Fruit fly (Drosophila melanogaster) whole organism, embryonic: ENCODE data around the gene CG31468.
A peak's percentile ranks its signal among the peaks of the same experiment; 100 is the strongest.

Experiments used
- Adf1 ChIP-seq: fragments of 200-800 bp; sonication (Bioruptor generic); IDR thresholded peaks from 2 replicates; pipeline ENCODE4 v1.3.6; 2022; ENCODE audit warnings: missing biosample characterization, missing genetic modification characterization
- Antp ChIP-seq: fragments of 200-800 bp; sonication (Bioruptor generic); optimal IDR thresholded peaks from 3 replicates; lab custom pipeline; 2016; ENCODE audit warnings: missing biosample characterization, missing genetic modification characterization
- Asciz ChIP-seq: fragments of 200-800 bp; sonication (Bioruptor generic); optimal IDR thresholded peaks from 2 replicates; lab custom pipeline; 2017; ENCODE audit warnings: missing biosample characterization, mild to moderate bottlenecking, missing genetic modification characterization, missing genetic modification reagents
- CG10267 ChIP-seq: fragments of 200-800 bp; sonication (Bioruptor generic); optimal IDR thresholded peaks from 2 replicates; lab custom pipeline; 2018; ENCODE audit warnings: missing biosample characterization, mild to moderate bottlenecking, missing genetic modification characterization, moderate library complexity
- CG12744 ChIP-seq: fragments of 200-800 bp; sonication (Bioruptor generic); optimal IDR thresholded peaks from 2 replicates; lab custom pipeline; 2016; ENCODE audit warnings: missing biosample characterization, missing genetic modification characterization
- CG14050 ChIP-seq: fragments of 200-800 bp; sonication (Bioruptor generic); IDR thresholded peaks from 3 replicates; pipeline ENCODE4 v1.3.6; 2022; ENCODE audit warnings: missing biosample characterization, missing genetic modification characterization
- CG17186 ChIP-seq: fragments of 200-800 bp; sonication (Bioruptor generic); optimal IDR thresholded peaks from 3 replicates; lab custom pipeline; 2017; ENCODE audit warnings: missing biosample characterization, missing genetic modification reagents, missing genetic modification characterization
- CG17385 ChIP-seq: fragments of 200-800 bp; sonication (Bioruptor generic); optimal IDR thresholded peaks from 3 replicates; lab custom pipeline; 2018; ENCODE audit warnings: missing biosample characterization, mild to moderate bottlenecking, missing genetic modification characterization
- CG17612 ChIP-seq: fragments of 200-800 bp; sonication (Bioruptor generic); IDR thresholded peaks from 2 replicates; pipeline ENCODE4 v1.3.6; 2022; ENCODE audit warnings: missing biosample characterization, missing genetic modification characterization
- CG17912 ChIP-seq: fragments of 200-800 bp; sonication (Bioruptor generic); optimal IDR thresholded peaks from 2 replicates; lab custom pipeline; 2018; ENCODE audit warnings: missing biosample characterization, mild to moderate bottlenecking, missing genetic modification characterization
- CG1792 ChIP-seq: fragments of 200-800 bp; sonication (Bioruptor generic); optimal IDR thresholded peaks from 2 replicates; lab custom pipeline; 2016; ENCODE audit warnings: missing biosample characterization, missing genetic modification characterization
- CG18262 ChIP-seq: fragments of 200-800 bp; optimal IDR thresholded peaks from 3 replicates; lab custom pipeline; 2019; ENCODE audit warnings: missing biosample characterization, mild to moderate bottlenecking, missing genetic modification characterization, moderate library complexity
- CG2199 ChIP-seq: fragments of 200-800 bp; sonication (Bioruptor generic); IDR thresholded peaks from 3 replicates; pipeline ENCODE4 v1.3.6; 2022; ENCODE audit warnings: missing biosample characterization, missing genetic modification characterization
- CG3838 ChIP-seq: fragments of 200-800 bp; sonication (Bioruptor generic); optimal IDR thresholded peaks from 3 replicates; lab custom pipeline; 2016; ENCODE audit warnings: missing biosample characterization, missing genetic modification characterization
- CG4328 ChIP-seq: fragments of 200-800 bp; sonication (Bioruptor generic); optimal IDR thresholded peaks from 3 replicates; lab custom pipeline; 2017; ENCODE audit warnings: missing biosample characterization, missing genetic modification reagents, missing genetic modification characterization
- CG6765 ChIP-seq: fragments of 200-800 bp; sonication (Bioruptor generic); optimal IDR thresholded peaks from 3 replicates; lab custom pipeline; 2017; ENCODE audit warnings: missing biosample characterization, mild to moderate bottlenecking, missing genetic modification characterization
- CG9876 ChIP-seq: fragments of 200-800 bp; sonication (Bioruptor generic); optimal IDR thresholded peaks from 2 replicates; lab custom pipeline; 2016; ENCODE audit warnings: missing biosample characterization, missing genetic modification characterization
- Dfd ChIP-seq, 2 experiments: fragments of >200 bp; optimal IDR thresholded peaks; 2 replicates each; lab custom pipeline; 2017; ENCODE audit warnings: missing biosample characterization in 2 of 2, missing genetic modification characterization in 2 of 2
- Dip2 ChIP-seq: fragments of 200-800 bp; sonication (Bioruptor generic); IDR thresholded peaks from 2 replicates; pipeline ENCODE4 v1.3.6; 2022; ENCODE audit warnings: missing biosample characterization, missing genetic modification characterization
- Dp ChIP-seq: fragments of 200-800 bp; sonication (Bioruptor generic); optimal IDR thresholded peaks from 2 replicates; lab custom pipeline; 2018; ENCODE audit warnings: missing biosample characterization, mild to moderate bottlenecking, missing genetic modification characterization, moderate library complexity
- H15 ChIP-seq: fragments of 200-800 bp; sonication (Bioruptor generic); IDR thresholded peaks from 3 replicates; pipeline ENCODE4 v1.3.6; 2022; ENCODE audit warnings: missing biosample characterization, missing genetic modification characterization
- H2.0 ChIP-seq: fragments of 200-800 bp; sonication (Bioruptor generic); IDR thresholded peaks from 2 replicates; pipeline ENCODE4 v1.3.6; 2022; ENCODE audit warnings: missing biosample characterization, missing genetic modification characterization
- HLH54F ChIP-seq: fragments of 200-800 bp; sonication (Bioruptor generic); optimal IDR thresholded peaks from 3 replicates; lab custom pipeline; 2016; ENCODE audit warnings: missing biosample characterization, missing genetic modification characterization
- Hsf ChIP-seq: fragments of 200-800 bp; sonication (Bioruptor generic); optimal IDR thresholded peaks from 3 replicates; lab custom pipeline; 2016; ENCODE audit warnings: missing biosample characterization, missing genetic modification characterization
- Lhr ChIP-seq: fragments of 200-800 bp; sonication (Bioruptor generic); optimal IDR thresholded peaks from 3 replicates; lab custom pipeline; 2017; ENCODE audit warnings: mild to moderate bottlenecking, missing biosample characterization, missing genetic modification reagents, missing genetic modification characterization
- MBD-R2 ChIP-seq: fragments of 200-800 bp; sonication (Bioruptor generic); IDR thresholded peaks from 2 replicates; pipeline ENCODE4 v1.3.6; 2022; ENCODE audit warnings: missing biosample characterization, missing genetic modification characterization
- Mrtf ChIP-seq: fragments of 200-800 bp; sonication (Bioruptor generic); IDR thresholded peaks from 3 replicates; pipeline ENCODE4 v1.3.6; 2022; ENCODE audit warnings: missing biosample characterization, missing genetic modification characterization
- PHDP ChIP-seq: fragments of 200-800 bp; sonication (Bioruptor generic); optimal IDR thresholded peaks from 3 replicates; lab custom pipeline; 2018; ENCODE audit warnings: missing biosample characterization, mild to moderate bottlenecking, missing genetic modification characterization, moderate library complexity
- Rx ChIP-seq: fragments of 200-800 bp; sonication (Bioruptor generic); IDR thresholded peaks from 2 replicates; pipeline ENCODE4 v1.3.6; 2022; ENCODE audit warnings: missing biosample characterization, missing genetic modification characterization
- Scr ChIP-seq: fragments of 200-800 bp; sonication (Bioruptor generic); IDR thresholded peaks from 2 replicates; pipeline ENCODE4 v1.3.6; 2022; ENCODE audit warnings: missing biosample characterization, missing genetic modification characterization; ENCODE audit not compliant: partially characterized antibody
- Vsx1 ChIP-seq: fragments of 200-800 bp; sonication (Bioruptor generic); optimal IDR thresholded peaks from 2 replicates; lab custom pipeline; 2017; ENCODE audit warnings: missing biosample characterization, mild to moderate bottlenecking, missing genetic modification characterization, missing genetic modification reagents
- Xrp1 ChIP-seq: fragments of 200-800 bp; sonication (Bioruptor generic); IDR thresholded peaks from 2 replicates; pipeline ENCODE4 v1.3.6; 2022; ENCODE audit warnings: missing biosample characterization, missing genetic modification characterization
- aop ChIP-seq: fragments of 200-800 bp; sonication (Bioruptor generic); IDR thresholded peaks from 2 replicates; pipeline ENCODE4 v1.3.6; 2022; ENCODE audit warnings: missing biosample characterization, missing genetic modification characterization
- bbx ChIP-seq: fragments of 200-800 bp; sonication (Bioruptor generic); IDR thresholded peaks from 2 replicates; pipeline ENCODE4 v1.3.6; 2022; ENCODE audit warnings: missing biosample characterization, missing genetic modification characterization; ENCODE audit not compliant: partially characterized antibody
- crol ChIP-seq: fragments of 200-800 bp; sonication (Bioruptor generic); IDR thresholded peaks from 2 replicates; pipeline ENCODE4 v1.3.6; 2022; ENCODE audit warnings: missing biosample characterization, missing genetic modification characterization
- fd64A ChIP-seq: fragments of 200-800 bp; sonication (Bioruptor generic); optimal IDR thresholded peaks from 3 replicates; lab custom pipeline; 2018; ENCODE audit warnings: missing biosample characterization, mild to moderate bottlenecking, missing genetic modification characterization
- grau ChIP-seq: fragments of 200-800 bp; optimal IDR thresholded peaks from 3 replicates; lab custom pipeline; 2019; ENCODE audit warnings: missing biosample characterization, mild to moderate bottlenecking, missing genetic modification characterization, moderate library complexity
- hkb ChIP-seq, 2 experiments: fragments of 200-800 bp in 1 of 2; fragments of >200 bp in 1 of 2; sonication (Bioruptor generic) in 1 of 2; IDR thresholded peaks in 1 of 2; optimal IDR thresholded peaks in 1 of 2; 2 replicates each; pipeline versions ENCODE4 v1.3.6 to Lab custom; 2017 to 2022; ENCODE audit warnings: missing biosample characterization in 1 of 2, missing genetic modification characterization in 1 of 2
- ken ChIP-seq: fragments of 200-800 bp; sonication (Bioruptor generic); IDR thresholded peaks from 3 replicates; pipeline ENCODE4 v1.3.6; 2022; ENCODE audit warnings: missing biosample characterization, missing genetic modification characterization
- lbe ChIP-seq: fragments of 200-800 bp; sonication (Bioruptor generic); optimal IDR thresholded peaks from 2 replicates; lab custom pipeline; 2016; ENCODE audit warnings: missing biosample characterization, mild to moderate bottlenecking, missing genetic modification characterization
- lov ChIP-seq, 2 experiments: fragments of 200-800 bp in 1 of 2; fragments of >200 bp in 1 of 2; sonication (Bioruptor generic) in 1 of 2; IDR thresholded peaks in 1 of 2; optimal IDR thresholded peaks in 1 of 2; 2 replicates in 1 of 2; 3 replicates in 1 of 2; pipeline versions ENCODE4 v1.3.6 to Lab custom; 2017 to 2022; ENCODE audit warnings: missing biosample characterization in 1 of 2, missing genetic modification characterization in 1 of 2
- pho ChIP-seq: fragments of 200-800 bp; sonication (Bioruptor generic); optimal IDR thresholded peaks from 2 replicates; lab custom pipeline; 2016; ENCODE audit warnings: missing biosample characterization, missing genetic modification characterization
- schlank ChIP-seq: fragments of 200-800 bp; sonication (Bioruptor generic); optimal IDR thresholded peaks from 2 replicates; lab custom pipeline; 2018; ENCODE audit warnings: missing biosample characterization, mild to moderate bottlenecking, missing genetic modification characterization
- scrt ChIP-seq: fragments of 200-800 bp; sonication (Bioruptor generic); optimal IDR thresholded peaks from 2 replicates; lab custom pipeline; 2018; ENCODE audit warnings: missing biosample characterization, mild to moderate bottlenecking, missing genetic modification characterization, moderate library complexity
- sug ChIP-seq: fragments of 200-800 bp; optimal IDR thresholded peaks from 2 replicates; lab custom pipeline; 2019; ENCODE audit warnings: missing biosample characterization, mild to moderate bottlenecking, missing genetic modification characterization, moderate library complexity
- tin ChIP-seq: fragments of 200-800 bp; sonication (Bioruptor generic); optimal IDR thresholded peaks from 3 replicates; lab custom pipeline; 2016; ENCODE audit warnings: missing biosample characterization, missing genetic modification characterization
- tup ChIP-seq: fragments of 200-800 bp; sonication (Bioruptor generic); optimal IDR thresholded peaks from 2 replicates; lab custom pipeline; 2016; ENCODE audit warnings: missing biosample characterization, mild to moderate bottlenecking, missing genetic modification characterization, moderate library complexity
- twi ChIP-seq: fragments of 200-800 bp; optimal IDR thresholded peaks from 2 replicates; lab custom pipeline; 2019; ENCODE audit warnings: missing biosample characterization, mild to moderate bottlenecking, missing genetic modification characterization, moderate library complexity
- unpg ChIP-seq: fragments of 200-800 bp; sonication (Bioruptor generic); optimal IDR thresholded peaks from 3 replicates; lab custom pipeline; 2018; ENCODE audit warnings: missing biosample characterization, mild to moderate bottlenecking, missing genetic modification characterization, moderate library complexity
- zen ChIP-seq: fragments of 200-800 bp; sonication (Bioruptor generic); optimal IDR thresholded peaks from 3 replicates; lab custom pipeline; 2018; ENCODE audit warnings: missing biosample characterization, mild to moderate bottlenecking, missing genetic modification characterization, moderate library complexity

The CG31468 gene

dm6 chr3R:23725711-23726349 is 25.7 kb upstream of the CG31468 start (continued):
- no peak for TF ChIP-seq tup (GFP tag; lab: Kevin White, UChicago)
- TF ChIP-seq CG1792 (GFP tag; lab: Kevin White, UChicago): no peak
- TF ChIP-seq CG4328 (GFP tag; lab: Kevin White, UChicago): peak; percentile 34
- TF ChIP-seq Rx (GFP tag; lab: Robert Waterston, UW): no peak
- no peak for TF ChIP-seq schlank (tag; lab: Kevin White, UChicago)
- TF ChIP-seq unpg (GFP tag; lab: Kevin White, UChicago): no peak
- no peak for TF ChIP-seq Dfd (GFP tag; optimal IDR thresholded peaks at IDR 0.05; lab: Kevin White, UChicago)
- no peak for TF ChIP-seq H15 (GFP tag; lab: Robert Waterston, UW)
- peak; percentile 20; the same call in 1 of the 2 replicates for TF ChIP-seq MBD-R2 (GFP tag; lab: Robert Waterston, UW)
- TF ChIP-seq Antp (GFP tag; lab: Kevin White, UChicago): no peak
- TF ChIP-seq CG17912 (GFP tag; lab: Kevin White, UChicago): no peak
- no peak for TF ChIP-seq CG9876 (GFP tag; lab: Kevin White, UChicago)
- peak; percentile 17; the same call in 1 of the 2 replicates for TF ChIP-seq Adf1 (GFP tag; lab: Robert Waterston, UW)
- TF ChIP-seq CG12744 (GFP tag; lab: Kevin White, UChicago): peak; percentile 30
- no peak for TF ChIP-seq Vsx1 (GFP tag; lab: Kevin White, UChicago)
- peak; percentile 2 for TF ChIP-seq pho (GFP tag; lab: Kevin White, UChicago)
- no peak for TF ChIP-seq CG6765 (GFP tag; lab: Kevin White, UChicago)
- TF ChIP-seq Hsf: no peak
- TF ChIP-seq CG14050 (GFP tag; lab: Robert Waterston, UW): no peak
- TF ChIP-seq Dip2 (GFP tag; lab: Robert Waterston, UW): no peak
- no peak for TF ChIP-seq Xrp1 (GFP tag; lab: Robert Waterston, UW)
- TF ChIP-seq twi (tag; lab: Kevin White, UChicago): no peak
- no peak for TF ChIP-seq bbx (GFP tag; lab: Robert Waterston, UW)
- TF ChIP-seq scrt (GFP tag; lab: Kevin White, UChicago): peak; percentile 19
- TF ChIP-seq grau (tag; lab: Kevin White, UChicago): no peak
- no peak for TF ChIP-seq CG3838 (GFP tag; lab: Kevin White, UChicago)
- TF ChIP-seq Mrtf (GFP tag; lab: Robert Waterston, UW): no peak
- peak; percentile 17 for TF ChIP-seq lbe (GFP tag; lab: Kevin White, UChicago)
- TF ChIP-seq hkb (optimal IDR thresholded peaks at IDR 0.05; lab: Kevin White, UChicago): no peak
- no peak for TF ChIP-seq hkb (GFP tag; IDR thresholded peaks at IDR 0.05; lab: Robert Waterston, UW)
- TF ChIP-seq HLH54F (GFP tag; lab: Kevin White, UChicago): no peak
- peak; percentile 21; the same call in 1 of the 2 replicates for TF ChIP-seq Scr (GFP tag; lab: Robert Waterston, UW)
- no peak for TF ChIP-seq ken (GFP tag; lab: Robert Waterston, UW)
- peak; percentile 45 for TF ChIP-seq Asciz
- no peak for TF ChIP-seq zen (tag; lab: Kevin White, UChicago)
- no peak for TF ChIP-seq CG17186 (GFP tag; lab: Kevin White, UChicago)
- peak; percentile 81 for TF ChIP-seq sug
- TF ChIP-seq CG10267: no peak
- TF ChIP-seq Dp: no peak
- TF ChIP-seq fd64A (GFP tag; lab: Kevin White, UChicago): peak; percentile 42
- TF ChIP-seq H2.0 (GFP tag; lab: Robert Waterston, UW): no peak
- TF ChIP-seq lov (optimal IDR thresholded peaks at IDR 0.05; lab: Kevin White, UChicago): no peak
- no peak for TF ChIP-seq lov (GFP tag; IDR thresholded peaks at IDR 0.05; lab: Robert Waterston, UW)
- no peak for TF ChIP-seq CG18262
- TF ChIP-seq aop (GFP tag; lab: Robert Waterston, UW): no peak
- TF ChIP-seq CG17612: 0 out of 2 replicates have a peak, but pooled peaks have one; percentile 7
- TF ChIP-seq CG17385 (GFP tag; lab: Kevin White, UChicago): no peak
- no peak for TF ChIP-seq Lhr (GFP tag; lab: Kevin White, UChicago)
- no peak for TF ChIP-seq crol
- TF ChIP-seq PHDP (tag; lab: Kevin White, UChicago): no peak
- TF ChIP-seq tin (GFP tag; lab: Kevin White, UChicago): no peak
- TF ChIP-seq CG2199 (GFP tag; lab: Robert Waterston, UW): no peak
